Fruit fly (Drosophila melanogaster) whole organism, wandering third instar larva: ENCODE measurements around the gene Appl.

Source experiments
- Hr83 ChIP-seq: fragments of 200-300 bp; sonication (Bioruptor generic); optimal IDR thresholded peaks from 2 replicates; lab custom pipeline; 2016; ENCODE audit warnings: missing biosample characterization, mild to moderate bottlenecking, missing genetic modification characterization, moderate library complexity; ENCODE audit not compliant: poor library complexity, severe bottlenecking
- Rel ChIP-seq, 2 experiments: fragments of 200-800 bp; sonication (Bioruptor generic) in 1 of 2; optimal IDR thresholded peaks; 2 replicates in 1 of 2; 3 replicates in 1 of 2; lab custom pipeline; 2016 to 2019; ENCODE audit warnings: mild to moderate bottlenecking in 2 of 2, missing biosample characterization in 2 of 2, missing genetic modification characterization in 2 of 2, moderate library complexity in 1 of 2
- dl ChIP-seq, 2 experiments: fragments of 175-275, 200-275 bp in 1 of 2; fragments of 200-275 bp in 1 of 2; sonication (Bioruptor generic); optimal IDR thresholded peaks; lab custom pipeline; 2018; ENCODE audit warnings: mild to moderate bottlenecking in 2 of 2, missing biosample characterization in 2 of 2, missing genetic modification characterization in 2 of 2, moderate library complexity in 2 of 2; ENCODE audit not compliant: partially characterized antibody in 2 of 2, insufficient read depth in 1 of 2
- foxo ChIP-seq, 2 experiments: fragments of 200-800 bp; sonication (Bioruptor generic); optimal IDR thresholded peaks; 2 replicates in 1 of 2; 3 replicates in 1 of 2; lab custom pipeline; 2016 to 2017; ENCODE audit warnings: missing biosample characterization in 2 of 2, missing genetic modification characterization in 2 of 2
- psq ChIP-seq: fragments of 200-800 bp; sonication (Bioruptor generic); optimal IDR thresholded peaks from 3 replicates; lab custom pipeline; 2017; ENCODE audit warnings: missing biosample characterization, mild to moderate bottlenecking, missing genetic modification characterization, moderate library complexity
- usp ChIP-seq: fragments of >200 bp; optimal IDR thresholded peaks from 2 replicates; lab custom pipeline; 2017; ENCODE audit warnings: missing biosample characterization, missing genetic modification characterization

- TF ChIP-seq Hr83 (GFP tag; lab: Kevin White, UChicago) (no peak), usp (no peak), Rel (GFP tag; optimal IDR thresholded peaks at IDR 0.05; lab: Kevin White, UChicago) (no peak), Rel (tag; optimal IDR thresholded peaks at IDR 0.05; lab: Kevin White, UChicago) (no peak), dl (GFP tag; optimal IDR thresholded peaks at IDR 0.05; lab: Kevin White, UChicago; ENCODE audit: insufficient read depth in 1 of 2, partially characterized antibody in 2 of 2) (no peak), foxo (GFP tag; optimal IDR thresholded peaks at IDR 0.05; lab: Kevin White, UChicago) (no peak), psq (GFP tag; lab: Kevin White, UChicago) (no peak)
Measured at dm6 chrX:610048-610447, 79.7 kb downstream of the Appl start.
